Fruit fly (Drosophila melanogaster): ENCODE measurements around the gene Cyp6d5.

DNA sequence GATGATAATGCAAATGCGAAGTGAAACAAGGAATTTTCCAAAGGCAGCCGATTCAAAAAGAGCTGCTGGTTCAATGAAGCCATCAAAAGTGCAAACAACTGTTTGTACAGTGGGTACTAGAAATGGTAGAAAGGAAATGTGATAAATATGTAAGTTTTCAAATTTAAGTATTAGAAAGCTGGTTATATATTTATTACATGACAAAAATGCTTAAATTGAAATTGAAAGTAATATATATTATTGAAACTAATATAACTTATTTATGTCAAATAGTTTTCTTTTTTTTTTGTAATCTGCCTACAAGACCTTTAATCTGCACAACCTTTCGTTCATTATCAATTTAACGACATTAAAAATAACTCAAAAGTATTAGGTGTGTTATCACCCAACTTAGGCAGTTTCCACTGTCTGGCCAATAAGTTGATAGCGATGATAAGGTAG lies 19.7 kb downstream of the Cyp6d5 start:
- TF ChIP-seq CG8478 (optimal IDR thresholded peaks at IDR 0.05) (no peak), CTCF (optimal IDR thresholded peaks at IDR 0.05) (no peak)

Data from S2 (cell line).